Fruit fly (Drosophila melanogaster) whole organism, embryonic: Measurements from ENCODE around the gene slow.

ENCODE experiments used
- Abd-B ChIP-seq: fragments of 200-800 bp; sonication (Bioruptor generic); optimal IDR thresholded peaks from 2 replicates; lab custom pipeline; 2018; ENCODE audit warnings: missing biosample characterization, mild to moderate bottlenecking, missing genetic modification characterization, moderate library complexity
- Atf3 ChIP-seq: fragments of 200-800 bp; sonication (Bioruptor generic); optimal IDR thresholded peaks from 3 replicates; lab custom pipeline; 2016; ENCODE audit warnings: missing biosample characterization, missing genetic modification characterization
- CG10462 ChIP-seq: fragments of 200-800 bp; sonication (Bioruptor generic); optimal IDR thresholded peaks from 2 replicates; lab custom pipeline; 2016; ENCODE audit warnings: missing biosample characterization, missing genetic modification characterization
- CG10654 ChIP-seq: fragments of 200-800 bp; sonication (Bioruptor generic); optimal IDR thresholded peaks from 2 replicates; lab custom pipeline; 2016; ENCODE audit warnings: missing biosample characterization, missing genetic modification characterization
- CG13296 ChIP-seq: fragments of 200-800 bp; sonication (Bioruptor generic); optimal IDR thresholded peaks from 3 replicates; lab custom pipeline; 2018; ENCODE audit warnings: missing biosample characterization, mild to moderate bottlenecking, missing genetic modification characterization
- CG16779 ChIP-seq: fragments of 200-800 bp; sonication (Bioruptor generic); IDR thresholded peaks from 2 replicates; pipeline ENCODE4 v1.3.6; 2022; ENCODE audit warnings: missing biosample characterization, missing genetic modification characterization
- CG16813 ChIP-seq: fragments of 200-800 bp; sonication (Bioruptor generic); IDR thresholded peaks from 3 replicates; pipeline ENCODE4 v1.3.6; 2022; ENCODE audit warnings: missing biosample characterization, missing genetic modification characterization; ENCODE audit not compliant: partially characterized antibody
- CG17802 ChIP-seq: fragments of 200-800 bp; sonication (Bioruptor generic); optimal IDR thresholded peaks from 2 replicates; lab custom pipeline; 2018; ENCODE audit warnings: missing biosample characterization, mild to moderate bottlenecking, missing genetic modification characterization, moderate library complexity
- CG17829 ChIP-seq: fragments of 200-800 bp; optimal IDR thresholded peaks from 2 replicates; lab custom pipeline; 2019; ENCODE audit warnings: missing biosample characterization, mild to moderate bottlenecking, missing genetic modification characterization, moderate library complexity
- CG18476 ChIP-seq: fragments of 200-800 bp; sonication (Bioruptor generic); optimal IDR thresholded peaks from 2 replicates; lab custom pipeline; 2016; ENCODE audit warnings: missing biosample characterization, mild to moderate bottlenecking, missing genetic modification characterization
- CG31441 ChIP-seq: fragments of 200-800 bp; sonication (Bioruptor generic); IDR thresholded peaks from 2 replicates; pipeline ENCODE4 v1.3.6; 2022; ENCODE audit warnings: missing biosample characterization, missing genetic modification characterization
- CG34224 ChIP-seq: fragments of 200-800 bp; sonication (Bioruptor generic); IDR thresholded peaks from 3 replicates; pipeline ENCODE4 v1.3.6; 2022; ENCODE audit warnings: missing biosample characterization, missing genetic modification characterization; ENCODE audit not compliant: partially characterized antibody
- CG3726 ChIP-seq: fragments of 200-800 bp; sonication (Bioruptor generic); IDR thresholded peaks from 3 replicates; pipeline ENCODE4, ENCODE4 v1.3.6; 2022; ENCODE audit warnings: missing biosample characterization, missing genetic modification characterization
- CG3995 ChIP-seq: fragments of 200-800 bp; sonication (Bioruptor generic); optimal IDR thresholded peaks from 3 replicates; lab custom pipeline; 2016; ENCODE audit warnings: missing biosample characterization, missing genetic modification characterization
- CG4707 ChIP-seq: fragments of 200-800 bp; sonication (Bioruptor generic); optimal IDR thresholded peaks from 2 replicates; lab custom pipeline; 2018; ENCODE audit warnings: missing biosample characterization, mild to moderate bottlenecking, missing genetic modification characterization, moderate library complexity
- CG6175 ChIP-seq: fragments of 200-800 bp; sonication (Bioruptor generic); IDR thresholded peaks from 3 replicates; pipeline ENCODE4 v1.3.6; 2022; ENCODE audit warnings: missing biosample characterization, missing genetic modification characterization
- Doc2 ChIP-seq: fragments of 200-800 bp; sonication (Bioruptor generic); IDR thresholded peaks from 2 replicates; pipeline ENCODE4 v1.3.6; 2022; ENCODE audit warnings: missing biosample characterization, missing genetic modification characterization
- Doc3 ChIP-seq: fragments of 200-800 bp; sonication (Bioruptor generic); IDR thresholded peaks from 3 replicates; pipeline ENCODE4 v1.3.6; 2022; ENCODE audit warnings: missing biosample characterization, missing genetic modification characterization; ENCODE audit not compliant: partially characterized antibody
- Fer3 ChIP-seq: fragments of 200-800 bp; sonication (Bioruptor generic); optimal IDR thresholded peaks from 2 replicates; lab custom pipeline; 2018; ENCODE audit warnings: missing biosample characterization, mild to moderate bottlenecking, missing genetic modification characterization, moderate library complexity
- GATAe ChIP-seq: fragments of 200-800 bp; sonication (Bioruptor generic); conservative IDR thresholded peaks from 2 replicates; pipeline ENCODE4 v1.3.6; 2022; ENCODE audit warnings: missing biosample characterization, missing genetic modification characterization
- Lim3 ChIP-seq: fragments of 200-800 bp; sonication (Bioruptor generic); IDR thresholded peaks from 2 replicates; pipeline ENCODE4 v1.3.6; 2022; ENCODE audit warnings: missing biosample characterization, missing genetic modification characterization
- Neu2 ChIP-seq: fragments of 200-800 bp; sonication (Bioruptor generic); optimal IDR thresholded peaks from 3 replicates; lab custom pipeline; 2016; ENCODE audit warnings: missing biosample characterization, missing genetic modification characterization, borderline replicate concordance
- PHDP ChIP-seq: fragments of 200-800 bp; sonication (Bioruptor generic); optimal IDR thresholded peaks from 3 replicates; lab custom pipeline; 2018; ENCODE audit warnings: missing biosample characterization, mild to moderate bottlenecking, missing genetic modification characterization, moderate library complexity
- Rx ChIP-seq: fragments of 200-800 bp; sonication (Bioruptor generic); IDR thresholded peaks from 2 replicates; pipeline ENCODE4 v1.3.6; 2022; ENCODE audit warnings: missing biosample characterization, missing genetic modification characterization
- Side ChIP-seq: fragments of 200-800 bp; sonication (Bioruptor generic); optimal IDR thresholded peaks from 2 replicates; lab custom pipeline; 2016; ENCODE audit warnings: missing biosample characterization, missing genetic modification characterization
- Trl ChIP-seq, 3 experiments: fragments of >200 bp in 2 of 3; fragments of 200-800 bp in 1 of 3; sonication (Bioruptor generic) in 1 of 3; optimal IDR thresholded peaks; 2 replicates in 1 of 3; 3 replicates in 2 of 3; lab custom pipeline; 2016 to 2017; ENCODE audit warnings: missing biosample characterization in 1 of 3, missing genetic modification characterization in 1 of 3
- Usf ChIP-seq: fragments of 200-800 bp; sonication (Bioruptor generic); optimal IDR thresholded peaks from 2 replicates; lab custom pipeline; 2017; ENCODE audit warnings: missing genotype, missing biosample characterization, missing genetic modification characterization
- ac ChIP-seq: fragments of 200-800 bp; sonication (Bioruptor generic); optimal IDR thresholded peaks from 3 replicates; lab custom pipeline; 2017; ENCODE audit warnings: missing biosample characterization, mild to moderate bottlenecking, missing genetic modification characterization
- aop ChIP-seq: fragments of 200-800 bp; sonication (Bioruptor generic); IDR thresholded peaks from 2 replicates; pipeline ENCODE4 v1.3.6; 2022; ENCODE audit warnings: missing biosample characterization, missing genetic modification characterization
- ato ChIP-seq: fragments of 200-800 bp; sonication (Bioruptor generic); IDR thresholded peaks from 2 replicates; pipeline ENCODE4 v1.3.6; 2022; ENCODE audit warnings: missing biosample characterization, missing genetic modification characterization; ENCODE audit not compliant: partially characterized antibody
- crp ChIP-seq, 2 experiments: fragments of 200-800 bp; sonication (Bioruptor generic); optimal IDR thresholded peaks; 2 replicates in 1 of 2; 3 replicates in 1 of 2; lab custom pipeline; 2017; ENCODE audit warnings: missing biosample characterization in 2 of 2, missing genetic modification characterization in 2 of 2, mild to moderate bottlenecking in 1 of 2, moderate library complexity in 1 of 2
- exex ChIP-seq: fragments of 200-800 bp; sonication (Bioruptor generic); optimal IDR thresholded peaks from 4 replicates; lab custom pipeline; 2018; ENCODE audit warnings: missing biosample characterization, mild to moderate bottlenecking, missing genetic modification characterization, moderate library complexity
- inv ChIP-seq: fragments of 200-800 bp; sonication (Bioruptor generic); IDR thresholded peaks from 2 replicates; pipeline ENCODE4 v1.3.6; 2022; ENCODE audit warnings: missing biosample characterization, missing genetic modification characterization; ENCODE audit not compliant: partially characterized antibody
- nom ChIP-seq: fragments of 200-800 bp; sonication (Bioruptor generic); optimal IDR thresholded peaks from 2 replicates; lab custom pipeline; 2017; ENCODE audit warnings: missing biosample characterization, missing genetic modification characterization, mild to moderate bottlenecking, moderate library complexity, missing genetic modification reagents
- org-1 ChIP-seq: fragments of 200-800 bp; sonication (Bioruptor generic); optimal IDR thresholded peaks from 2 replicates; lab custom pipeline; 2017; ENCODE audit warnings: missing biosample characterization, missing genetic modification characterization
- pum ChIP-seq: fragments of 200-800 bp; sonication (Bioruptor generic); optimal IDR thresholded peaks from 2 replicates; lab custom pipeline; 2016; ENCODE audit warnings: missing biosample characterization, missing genetic modification characterization
- sens ChIP-seq: fragments of 200-800 bp; sonication (Bioruptor generic); peaks from one replicate; lab custom pipeline; 2016; ENCODE audit warnings: missing biosample characterization, missing genetic modification characterization
- sob ChIP-seq: fragments of 200-800 bp; sonication (Bioruptor generic); IDR thresholded peaks from 2 replicates; pipeline ENCODE4 v1.3.6; 2022; ENCODE audit warnings: missing biosample characterization, missing genetic modification characterization
- twi ChIP-seq: fragments of 200-800 bp; optimal IDR thresholded peaks from 2 replicates; lab custom pipeline; 2019; ENCODE audit warnings: missing biosample characterization, mild to moderate bottlenecking, missing genetic modification characterization, moderate library complexity
- usp ChIP-seq: fragments of >200 bp; optimal IDR thresholded peaks from 2 replicates; lab custom pipeline; 2017; ENCODE audit warnings: missing biosample characterization, missing genetic modification characterization
- wor ChIP-seq: fragments of 200-800 bp; sonication (Bioruptor generic); IDR thresholded peaks from 2 replicates; pipeline ENCODE4 v1.3.6; 2022; ENCODE audit warnings: missing biosample characterization, missing genetic modification characterization
- z ChIP-seq: fragments of 200-800 bp; sonication (Bioruptor generic); IDR thresholded peaks from 3 replicates; pipeline ENCODE4 v1.3.6; 2022; ENCODE audit warnings: missing biosample characterization, missing genetic modification characterization

slow gene

DNA sequence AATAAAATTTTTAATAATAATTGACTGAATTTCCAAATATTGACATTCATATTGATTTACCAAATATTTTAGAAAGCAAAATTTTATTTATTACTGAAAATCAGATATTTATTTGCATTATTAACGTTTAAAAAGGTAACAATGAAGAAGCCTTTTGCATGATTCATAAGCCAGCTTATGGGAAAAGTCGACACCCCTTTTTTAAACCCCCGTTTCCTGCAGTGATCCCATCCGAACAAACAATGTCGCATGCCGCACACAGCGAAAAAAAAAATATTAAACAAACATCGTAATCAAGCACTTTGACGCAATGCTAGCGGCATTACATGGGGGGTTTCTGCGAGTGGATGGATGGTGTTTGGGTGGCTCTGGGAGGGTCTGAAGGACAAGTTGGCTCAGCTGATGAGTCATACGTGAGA lies 30.6 kb upstream of the slow start (continued):
- TF ChIP-seq CG6175 (GFP tag; lab: Robert Waterston, UW), result no peak
- no peak for TF ChIP-seq ac
- no peak for TF ChIP-seq wor
- no peak for TF ChIP-seq aop (GFP tag; lab: Robert Waterston, UW)
- no peak for TF ChIP-seq CG3995 (GFP tag; lab: Kevin White, UChicago)
- TF ChIP-seq nom, result no peak
- TF ChIP-seq CG16813, result no peak
- TF ChIP-seq sens (GFP tag; lab: Kevin White, UChicago), result peak; percentile 60
- TF ChIP-seq CG18476 (GFP tag; lab: Kevin White, UChicago), result no peak
- no peak for TF ChIP-seq Trl (optimal IDR thresholded peaks at IDR 0.05; lab: Kevin White, UChicago)
- peak; percentile 56 for TF ChIP-seq Trl (GFP tag; optimal IDR thresholded peaks at IDR 0.05; lab: Kevin White, UChicago)
- TF ChIP-seq Doc3, result no peak
- TF ChIP-seq Atf3 (GFP tag; lab: Kevin White, UChicago), result peak; percentile 21
- peak; percentile 52 for TF ChIP-seq sob (GFP tag; lab: Robert Waterston, UW)
- no peak for TF ChIP-seq CG10462 (GFP tag; lab: Kevin White, UChicago)
- TF ChIP-seq CG31441 (GFP tag; lab: Robert Waterston, UW), result peak; percentile 53
- no peak for TF ChIP-seq CG4707 (GFP tag; lab: Kevin White, UChicago)
- no peak for TF ChIP-seq CG10654 (GFP tag; lab: Kevin White, UChicago)
- TF ChIP-seq pum (GFP tag; lab: Kevin White, UChicago), result peak; percentile 30
- TF ChIP-seq Neu2 (GFP tag; lab: Kevin White, UChicago), result no peak
- no peak for TF ChIP-seq GATAe (GFP tag; lab: Robert Waterston, UW)
- no peak for TF ChIP-seq ato (GFP tag; lab: Robert Waterston, UW)
- peak; percentile 10 for TF ChIP-seq CG17829 (tag; lab: Kevin White, UChicago)
- no peak for TF ChIP-seq Lim3 (GFP tag; lab: Robert Waterston, UW)
- no peak for TF ChIP-seq exex (tag; lab: Kevin White, UChicago)
- TF ChIP-seq Side (GFP tag; lab: Kevin White, UChicago), result no peak
- no peak for TF ChIP-seq Usf (GFP tag; lab: Kevin White, UChicago)
- peak; percentile 11 for TF ChIP-seq Abd-B (GFP tag; lab: Kevin White, UChicago)
- TF ChIP-seq CG17802 (tag; lab: Kevin White, UChicago), result no peak
- peak; percentile 26 for TF ChIP-seq org-1 (GFP tag; lab: Kevin White, UChicago)
- TF ChIP-seq inv, result no peak
- no peak for TF ChIP-seq Rx (GFP tag; lab: Robert Waterston, UW)
- TF ChIP-seq CG34224 (GFP tag; lab: Robert Waterston, UW), result no peak
- TF ChIP-seq twi (tag; lab: Kevin White, UChicago), result no peak
- peak; percentile 28 for TF ChIP-seq Fer3
- no peak for TF ChIP-seq z (GFP tag; lab: Robert Waterston, UW)
- TF ChIP-seq crp (GFP tag; optimal IDR thresholded peaks at IDR 0.05; lab: Kevin White, UChicago), result no peak
- TF ChIP-seq usp (GFP tag; lab: Kevin White, UChicago), result no peak
- TF ChIP-seq CG3726, result no peak
- no peak for TF ChIP-seq Doc2 (GFP tag; lab: Robert Waterston, UW)
- TF ChIP-seq CG13296 (GFP tag; lab: Kevin White, UChicago), result no peak
- 0 out of 2 replicates have a peak, but pooled peaks have one; percentile 39 for TF ChIP-seq CG16779
- peak; percentile 33 for TF ChIP-seq PHDP (tag; lab: Kevin White, UChicago)
